Fruit fly (Drosophila melanogaster): ENCODE measurements around the gene Tango10.

Tango10 gene

DNA sequence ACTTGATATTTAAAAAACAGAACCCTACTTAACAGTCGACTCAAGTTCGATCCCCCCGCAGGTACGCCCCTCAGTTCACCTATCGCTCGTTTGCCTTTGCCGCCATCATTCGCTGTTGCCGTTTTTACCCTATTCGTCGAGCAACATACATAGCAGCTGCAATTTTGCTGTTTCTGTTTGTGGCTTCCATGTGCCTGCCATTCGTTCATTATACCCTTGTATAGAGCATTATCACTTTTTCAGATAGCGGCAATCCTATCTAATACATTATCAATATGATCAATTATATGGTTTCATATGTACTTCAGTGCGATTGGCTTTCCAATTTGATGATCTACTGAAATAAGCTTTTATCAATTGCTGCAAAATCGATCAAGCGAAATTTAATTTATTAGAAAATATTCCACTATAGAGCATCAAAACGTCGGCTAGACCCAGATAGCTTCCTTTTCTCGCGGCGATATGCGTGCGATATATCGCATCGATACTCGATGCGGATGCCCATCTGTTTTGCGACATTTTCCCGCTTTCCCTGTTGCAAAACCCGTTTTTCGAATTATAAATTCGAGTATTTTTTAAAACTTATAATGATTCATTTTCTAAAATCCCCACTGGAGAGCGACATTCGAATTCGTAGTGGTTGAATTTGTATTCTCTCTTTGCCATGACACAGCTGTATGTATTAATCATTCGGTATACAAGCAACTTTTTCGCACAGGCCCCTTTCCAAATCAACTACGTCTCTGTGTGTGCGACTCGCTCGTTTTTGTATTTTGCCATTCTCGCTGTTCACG is 3.9 kb upstream of the Tango10 start (continued):
- no peak for TF ChIP-seq HmgD (GFP tag; optimal IDR thresholded peaks at IDR 0.05)
- peak; percentile 62 for TF ChIP-seq Spps (tag; optimal IDR thresholded peaks at IDR 0.05)
- peak; percentile 53 for TF ChIP-seq CG4707 (GFP tag; optimal IDR thresholded peaks at IDR 0.05)
- TF ChIP-seq BtbVII (GFP tag; optimal IDR thresholded peaks at IDR 0.05): peak; percentile 84
- peak; percentile 78 for TF ChIP-seq emc (GFP tag; optimal IDR thresholded peaks at IDR 0.05)
- no peak; the same call in 1 of the 2 replicates for TF ChIP-seq Lim3 (GFP tag; IDR thresholded peaks at IDR 0.05)
- peak; percentile 71 for TF ChIP-seq CG9876 (GFP tag; optimal IDR thresholded peaks at IDR 0.05)
- TF ChIP-seq Hand (GFP tag; optimal IDR thresholded peaks at IDR 0.05): peak; percentile 76
- TF ChIP-seq caup (GFP tag; optimal IDR thresholded peaks at IDR 0.05; ENCODE audit: severe bottlenecking): peak; percentile 86
- peak; percentile 23 for TF ChIP-seq CG7271 (tag; optimal IDR thresholded peaks at IDR 0.05)
- TF ChIP-seq phol (tag; optimal IDR thresholded peaks at IDR 0.05): peak; percentile 93
- TF ChIP-seq gsb-n (tag; optimal IDR thresholded peaks at IDR 0.05): peak; percentile 84
- peak; percentile 90 for TF ChIP-seq CG30403 (GFP tag; optimal IDR thresholded peaks at IDR 0.05)
- peak; percentile 23; the same call in 1 of the 2 replicates for TF ChIP-seq CG10321 (GFP tag; IDR thresholded peaks at IDR 0.05)
- TF ChIP-seq Sin3A (optimal IDR thresholded peaks at IDR 0.05): no peak
- peak; percentile 75 for TF ChIP-seq fd3F (GFP tag; optimal IDR thresholded peaks at IDR 0.05)
- TF ChIP-seq C15 (GFP tag; IDR thresholded peaks at IDR 0.05): 0 out of 3 replicates have a peak, but pooled peaks have one; percentile 25
- peak; percentile 2 for TF ChIP-seq gfzf (GFP tag; optimal IDR thresholded peaks at IDR 0.05)
- peak; percentile 70 for TF ChIP-seq CG8281 (tag; optimal IDR thresholded peaks at IDR 0.05)
- TF ChIP-seq salm (tag; optimal IDR thresholded peaks at IDR 0.05): peak; percentile 80
- peak; percentile 82 for TF ChIP-seq CG12942 (GFP tag; optimal IDR thresholded peaks at IDR 0.05)
- TF ChIP-seq dati (GFP tag; IDR thresholded peaks at IDR 0.05): peak; percentile 53; the same call in 1 of the 2 replicates
- TF ChIP-seq Xrp1 (GFP tag; IDR thresholded peaks at IDR 0.05): peak; percentile 86
- peak; percentile 68 for TF ChIP-seq CG10462 (GFP tag; optimal IDR thresholded peaks at IDR 0.05)
- peak; percentile 84 for TF ChIP-seq Fer3 (tag; optimal IDR thresholded peaks at IDR 0.05)
- TF ChIP-seq knrl (GFP tag; IDR thresholded peaks at IDR 0.05; ENCODE audit: partially characterized antibody): peak; percentile 62; the same call in 2 of the 3 replicates
- no peak for TF ChIP-seq CG2116 (GFP tag; optimal IDR thresholded peaks at IDR 0.05)
- peak; percentile 84 for TF ChIP-seq sisA (GFP tag; IDR thresholded peaks at IDR 0.05)
- peak; percentile 24 for TF ChIP-seq YL-1 (GFP tag; optimal IDR thresholded peaks at IDR 0.05)
- no peak for TF ChIP-seq br (optimal IDR thresholded peaks at IDR 0.05)
- TF ChIP-seq CG7357 (GFP tag; IDR thresholded peaks at IDR 0.05): peak; percentile 80
- peak; percentile 70 for TF ChIP-seq CG7372 (GFP tag; IDR thresholded peaks at IDR 0.05)
- peak; percentile 63 for TF ChIP-seq her (GFP tag; optimal IDR thresholded peaks at IDR 0.05)
- peak; percentile 58 for TF ChIP-seq vnd (GFP tag; IDR thresholded peaks at IDR 0.05; ENCODE audit: partially characterized antibody)
- peak; percentile 42; the same call in 1 of the 3 replicates for TF ChIP-seq ci (GFP tag; IDR thresholded peaks at IDR 0.05)
- TF ChIP-seq chm (GFP tag; IDR thresholded peaks at IDR 0.05): peak; percentile 54
- 0 out of 2 replicates have a peak, but pooled peaks have one; percentile 49 for TF ChIP-seq sim (GFP tag; IDR thresholded peaks at IDR 0.05)
- peak in 1 of 2 experiments; percentile 57 for TF ChIP-seq Hr78 (GFP tag; optimal IDR thresholded peaks at IDR 0.05)
- no peak for TF ChIP-seq stwl (tag; optimal IDR thresholded peaks at IDR 0.05)
- TF ChIP-seq CG12155 (GFP tag; optimal IDR thresholded peaks at IDR 0.05): peak; percentile 100
- TF ChIP-seq CG11723 (GFP tag; optimal IDR thresholded peaks at IDR 0.05): peak; percentile 71
- TF ChIP-seq dpn (GFP tag; optimal IDR thresholded peaks at IDR 0.05): peak; percentile 79 to 91
- TF ChIP-seq CG4730 (GFP tag; IDR thresholded peaks at IDR 0.05): peak; percentile 70
- TF ChIP-seq sc (optimal IDR thresholded peaks at IDR 0.05): no peak
- TF ChIP-seq sc (GFP tag; optimal IDR thresholded peaks at IDR 0.05): peak; percentile 85
- peak; percentile 90 for TF ChIP-seq Hsf (GFP tag; optimal IDR thresholded peaks at IDR 0.05)
- peak; percentile 85 for TF ChIP-seq zen (tag; optimal IDR thresholded peaks at IDR 0.05)
- TF ChIP-seq MTF-1 (GFP tag; optimal IDR thresholded peaks at IDR 0.05; ENCODE audit: borderline replicate concordance): peak; percentile 66
- no peak for TF ChIP-seq ash1 (GFP tag; optimal IDR thresholded peaks at IDR 0.05)
